Worm (Caenorhabditis elegans): ENCODE data around the gene Y82E9BL.5.

- TF ChIP-seq ama-1 (optimal IDR thresholded peaks at IDR 0.05) (no peak), ceh-36 (tag; optimal IDR thresholded peaks at IDR 0.05) (no peak), tra-4 (tag; optimal IDR thresholded peaks at IDR 0.05) (no peak), hmbx-1 (tag; optimal IDR thresholded peaks at IDR 0.05) (no peak)
These were observed 3.3 kb upstream of the Y82E9BL.5 start, which contains the start of gene Y82E9BL.3 for ce11 chrIII:1350745-1351144.

All from whole organism, early embryonic.